Fruit fly (Drosophila melanogaster) S2 (cell line): Measurements from ENCODE around the gene CG15765.

ENCODE experiments used
- CG8478 ChIP-seq: fragments of >200 bp; optimal IDR thresholded peaks from 2 replicates; lab custom pipeline; 2018
- CTCF ChIP-seq, 2 experiments: fragments of >200 bp; optimal IDR thresholded peaks; 2 replicates each; lab custom pipeline; 2018

dm6 chrX:5791840-5792239, 26.5 kb upstream of the CG15765 start, which contains the start of gene CG12239:
- TF ChIP-seq CG8478 (lab: Kevin White, UChicago), result no peak
- no peak for TF ChIP-seq CTCF (optimal IDR thresholded peaks at IDR 0.05; lab: Kevin White, UChicago)
